Fruit fly (Drosophila melanogaster): ENCODE results near the gene CG5664.

CG5664 gene

dm6 chr3L:21453623-21454022 lies 12.5 kb upstream of the CG5664 start (continued):
- 0 out of 2 replicates have a peak, but pooled peaks have one; percentile 12 for TF ChIP-seq HLH3B (GFP tag; IDR thresholded peaks at IDR 0.05)
- peak; percentile 50 for TF ChIP-seq Sox102F (GFP tag; optimal IDR thresholded peaks at IDR 0.05)
- no peak for TF ChIP-seq CG1832 (GFP tag; optimal IDR thresholded peaks at IDR 0.05)
- no peak for TF ChIP-seq crc (GFP tag; optimal IDR thresholded peaks at IDR 0.05)
- TF ChIP-seq Fer1 (GFP tag; optimal IDR thresholded peaks at IDR 0.05) = no peak
- no peak for TF ChIP-seq trh (GFP tag; optimal IDR thresholded peaks at IDR 0.05)
- peak; percentile 31 for TF ChIP-seq Atf-2 (GFP tag; optimal IDR thresholded peaks at IDR 0.05)
- TF ChIP-seq ranshi (GFP tag; IDR thresholded peaks at IDR 0.05) = peak; percentile 37; the same call in 1 of the 2 replicates
- TF ChIP-seq CG16815 (GFP tag; optimal IDR thresholded peaks at IDR 0.05) = peak; percentile 70
- TF ChIP-seq Spps (tag; optimal IDR thresholded peaks at IDR 0.05) = peak; percentile 71
- peak; percentile 15 to 45 for TF ChIP-seq dpn (GFP tag; optimal IDR thresholded peaks at IDR 0.05)
- peak; percentile 81 for TF ChIP-seq CG4404 (GFP tag; IDR thresholded peaks at IDR 0.05)
- no peak for TF ChIP-seq CG17802 (tag; optimal IDR thresholded peaks at IDR 0.05)
- TF ChIP-seq D (optimal IDR thresholded peaks at IDR 0.05) = no peak
- TF ChIP-seq D (GFP tag; optimal IDR thresholded peaks at IDR 0.05) = peak; percentile 69
- peak; percentile 75 for TF ChIP-seq vvl (GFP tag; IDR thresholded peaks at IDR 0.05)
- no peak for TF ChIP-seq CG11398 (GFP tag; optimal IDR thresholded peaks at IDR 0.05)
- peak; percentile 69 for TF ChIP-seq CG8924 (tag; optimal IDR thresholded peaks at IDR 0.05)
- no peak for TF ChIP-seq Eip74EF (GFP tag; optimal IDR thresholded peaks at IDR 0.05)
- no peak for TF ChIP-seq da (GFP tag; optimal IDR thresholded peaks at IDR 0.05)
- no peak for TF ChIP-seq Trl (optimal IDR thresholded peaks at IDR 0.05)
- TF ChIP-seq Trl (GFP tag; optimal IDR thresholded peaks at IDR 0.05) = peak; percentile 47
- TF ChIP-seq CG1529 (GFP tag; optimal IDR thresholded peaks at IDR 0.05) = peak; percentile 28
- TF ChIP-seq CG8089 (GFP tag; optimal IDR thresholded peaks at IDR 0.05) = peak; percentile 45
- TF ChIP-seq CG10959 (GFP tag; IDR thresholded peaks at IDR 0.05) = peak; percentile 79
- no peak for TF ChIP-seq Hr39 (optimal IDR thresholded peaks at IDR 0.05)
- peak; percentile 84 for TF ChIP-seq CG15696 (tag; optimal IDR thresholded peaks at IDR 0.05)
- no peak for TF ChIP-seq abd-A (tag; optimal IDR thresholded peaks at IDR 0.05)
- peak; percentile 61 for TF ChIP-seq az2 (GFP tag; optimal IDR thresholded peaks at IDR 0.05)
- peak; percentile 6 for TF ChIP-seq CG6654 (GFP tag; optimal IDR thresholded peaks at IDR 0.05)
- TF ChIP-seq Mad (GFP tag; optimal IDR thresholded peaks at IDR 0.05) = no peak
- TF ChIP-seq sim (GFP tag; IDR thresholded peaks at IDR 0.05) = peak; percentile 66; the same call in 1 of the 2 replicates
- TF ChIP-seq dan (GFP tag; IDR thresholded peaks at IDR 0.05) = peak; percentile 36; the same call in 1 of the 2 replicates
- peak; percentile 56 for TF ChIP-seq CG12219 (GFP tag; optimal IDR thresholded peaks at IDR 0.05)
- TF ChIP-seq CG12659 (GFP tag; optimal IDR thresholded peaks at IDR 0.05) = no peak
- TF ChIP-seq Nf-YB (GFP tag; optimal IDR thresholded peaks at IDR 0.05) = peak; percentile 36
- no peak for TF ChIP-seq CG3995 (GFP tag; optimal IDR thresholded peaks at IDR 0.05)
- peak; percentile 62 for TF ChIP-seq gcm (GFP tag; optimal IDR thresholded peaks at IDR 0.05)
- TF ChIP-seq eyg (GFP tag; optimal IDR thresholded peaks at IDR 0.05) = no peak
- TF ChIP-seq CG10321 (GFP tag; IDR thresholded peaks at IDR 0.05) = no peak
- TF ChIP-seq tio (GFP tag; optimal IDR thresholded peaks at IDR 0.05) = peak; percentile 38
- TF ChIP-seq bcd (GFP tag; optimal IDR thresholded peaks at IDR 0.05) = peak; percentile 41
- TF ChIP-seq Rx (GFP tag; IDR thresholded peaks at IDR 0.05) = peak; percentile 39
- TF ChIP-seq Blimp-1 (GFP tag; optimal IDR thresholded peaks at IDR 0.05) = peak; percentile 72
- peak; percentile 74 for TF ChIP-seq gsb-n (tag; optimal IDR thresholded peaks at IDR 0.05)
- peak; percentile 96 for TF ChIP-seq sens (GFP tag)
- TF ChIP-seq CG10209 (GFP tag; optimal IDR thresholded peaks at IDR 0.05) = peak; percentile 49
- TF ChIP-seq CG14710 (tag; optimal IDR thresholded peaks at IDR 0.05) = peak; percentile 74
- no peak for TF ChIP-seq cad (GFP tag; optimal IDR thresholded peaks at IDR 0.05)
- no peak for TF ChIP-seq Lhr (GFP tag; optimal IDR thresholded peaks at IDR 0.05)
- peak; percentile 77 for TF ChIP-seq NC2β (GFP tag; optimal IDR thresholded peaks at IDR 0.05)
- TF ChIP-seq CG7556 (GFP tag; optimal IDR thresholded peaks at IDR 0.05) = peak; percentile 48
